Worm (Caenorhabditis elegans) whole organism, L4 larva: ENCODE data around the gene cpr-1.

Experiments
- F26F4.8 ChIP-seq: fragments of 200-800 bp; sonication (Bioruptor generic); conservative IDR thresholded peaks from 2 replicates; pipeline ENCODE4 v1.3.6; 2022; ENCODE audit warnings: missing genetic modification characterization, missing compliant biosample characterization
- T20F7.1 ChIP-seq: fragments of 200-800 bp; sonication (Bioruptor generic); optimal IDR thresholded peaks from 2 replicates; lab custom pipeline; 2018; ENCODE audit warnings: mild to moderate bottlenecking, missing genetic modification characterization, missing compliant biosample characterization
- Y48G9A.11 ChIP-seq: fragments of 200-800 bp; sonication (Bioruptor generic); IDR thresholded peaks from 2 replicates; pipeline ENCODE4 v1.3.6; 2022; ENCODE audit warnings: missing genetic modification reagents, missing genetic modification characterization, missing compliant biosample characterization
- Y75B8A.6 ChIP-seq: fragments of 200-800 bp; sonication (Bioruptor generic); IDR thresholded peaks from 2 replicates; pipeline ENCODE4 v1.3.6; 2022; ENCODE audit warnings: missing genetic modification reagents, missing genetic modification characterization, missing compliant biosample characterization
- ZK546.5 ChIP-seq, 2 experiments: sonication (generic microtip); optimal IDR thresholded peaks; 2 replicates each; lab custom pipeline; 2017; ENCODE audit warnings: missing biosample characterization in 2 of 2, missing genetic modification characterization in 2 of 2
- aly-2 ChIP-seq: sonication (generic microtip); optimal IDR thresholded peaks from 2 replicates; lab custom pipeline; 2018; ENCODE audit warnings: missing biosample characterization, missing genetic modification characterization
- ceh-20 ChIP-seq: fragments of 200-800 bp; sonication (Bioruptor generic); IDR thresholded peaks from 2 replicates; pipeline ENCODE4 v1.3.6; 2022; ENCODE audit warnings: missing genetic modification reagents, missing genetic modification characterization, missing compliant biosample characterization
- ceh-62 ChIP-seq: sonication (generic microtip); optimal IDR thresholded peaks from 2 replicates; lab custom pipeline; 2017; ENCODE audit warnings: missing biosample characterization, missing genetic modification characterization
- ceh-82 ChIP-seq: sonication (generic microtip); optimal IDR thresholded peaks from 2 replicates; lab custom pipeline; 2017; ENCODE audit warnings: missing biosample characterization, missing genetic modification characterization
- daf-16 ChIP-seq, 3 experiments: sonication (generic microtip); optimal IDR thresholded peaks; 2 replicates each; lab custom pipeline; 2016 to 2017; ENCODE audit warnings: missing genetic modification characterization in 3 of 3, missing genetic modification reagents in 3 of 3, mild to moderate bottlenecking in 2 of 3, missing compliant biosample characterization in 2 of 3, missing biosample characterization in 1 of 3, moderate library complexity in 1 of 3
- dmd-6 ChIP-seq: fragments of 200-800 bp; sonication (Bioruptor generic); IDR thresholded peaks from 2 replicates; pipeline ENCODE4 v1.3.6; 2022; ENCODE audit warnings: missing genetic modification reagents, missing genetic modification characterization, missing compliant biosample characterization
- duxl-1 ChIP-seq: sonication (generic microtip); optimal IDR thresholded peaks from 2 replicates; lab custom pipeline; 2016; ENCODE audit warnings: mild to moderate bottlenecking, missing genetic modification characterization, moderate library complexity, missing compliant biosample characterization; ENCODE audit not compliant: poor library complexity
- dve-1 ChIP-seq: sonication (generic microtip); optimal IDR thresholded peaks from 2 replicates; lab custom pipeline; 2017; ENCODE audit warnings: antibody characterized with exemption, mild to moderate bottlenecking, missing genetic modification characterization, missing compliant biosample characterization; ENCODE audit not compliant: insufficient read depth
- egl-43 ChIP-seq: fragments of 200-800 bp; sonication (Bioruptor generic); IDR thresholded peaks from 2 replicates; pipeline ENCODE4 v1.3.6; 2022; ENCODE audit warnings: missing genetic modification reagents, missing genetic modification characterization, missing compliant biosample characterization
- hlh-11 ChIP-seq: fragments of 200-800 bp; sonication (Bioruptor generic); optimal IDR thresholded peaks from 2 replicates; lab custom pipeline; 2018; ENCODE audit warnings: mild to moderate bottlenecking, missing genetic modification characterization, missing compliant biosample characterization
- hlh-30 ChIP-seq: sonication (generic microtip); optimal IDR thresholded peaks from 2 replicates; lab custom pipeline; 2017; ENCODE audit warnings: antibody characterized with exemption, mild to moderate bottlenecking, missing genetic modification characterization, missing compliant biosample characterization; ENCODE audit not compliant: insufficient read depth
- hmg-1.1 ChIP-seq: fragments of 200-800 bp; sonication (Bioruptor generic); IDR thresholded peaks from 2 replicates; pipeline ENCODE4 v1.3.6; 2022; ENCODE audit warnings: missing genetic modification reagents, missing genetic modification characterization, missing compliant biosample characterization
- lin-1 ChIP-seq: fragments of 200-800 bp; sonication (Bioruptor generic); IDR thresholded peaks from 2 replicates; pipeline ENCODE4 v1.3.6; 2022; ENCODE audit warnings: missing genetic modification reagents, missing genetic modification characterization, missing compliant biosample characterization
- lin-15B ChIP-seq: fragments of 150-350 bp; sonication (generic microtip); optimal IDR thresholded peaks from 3 replicates; lab custom pipeline; 2014; ENCODE audit warnings: missing biosample characterization, missing genetic modification characterization
- lin-38 ChIP-seq: fragments of 200-800 bp; sonication (Bioruptor generic); IDR thresholded peaks from 2 replicates; pipeline ENCODE4 v1.3.6; 2022; ENCODE audit warnings: missing genetic modification reagents, missing genetic modification characterization, missing compliant biosample characterization
- lin-39 ChIP-seq: fragments of 150-350 bp; optimal IDR thresholded peaks from 2 replicates; lab custom pipeline; 2014; ENCODE audit warnings: missing biosample characterization, missing genetic modification reagents, missing genetic modification characterization
- lsy-2 ChIP-seq, 2 experiments: fragments of 150-350 bp in 1 of 2; sonication (generic microtip) in 1 of 2; optimal IDR thresholded peaks; 2 replicates each; lab custom pipeline; 2014 to 2017; ENCODE audit warnings: missing biosample characterization in 2 of 2, missing genetic modification characterization in 2 of 2
- mdl-1 ChIP-seq, 2 experiments: fragments of 150-350 bp in 1 of 2; sonication (generic microtip) in 1 of 2; optimal IDR thresholded peaks; 2 replicates each; lab custom pipeline; 2014 to 2017; ENCODE audit warnings: missing biosample characterization in 2 of 2, missing genetic modification characterization in 2 of 2
- mdt-29 ChIP-seq: fragments of 200-800 bp; sonication (Bioruptor generic); IDR thresholded peaks from 2 replicates; pipeline ENCODE4 v1.3.6; 2022; ENCODE audit warnings: missing genetic modification reagents, missing genetic modification characterization, missing compliant biosample characterization
- mep-1 ChIP-seq: fragments of 150-350 bp; sonication (generic microtip); optimal IDR thresholded peaks from 3 replicates; lab custom pipeline; 2014; ENCODE audit warnings: missing biosample characterization, missing genetic modification characterization
- nhr-111 ChIP-seq: fragments of 200-800 bp; sonication (Bioruptor generic); optimal IDR thresholded peaks from 2 replicates; lab custom pipeline; 2018; ENCODE audit warnings: mild to moderate bottlenecking, missing genetic modification characterization, missing compliant biosample characterization
- nhr-28 ChIP-seq: fragments of 150-350 bp; optimal IDR thresholded peaks from 2 replicates; lab custom pipeline; 2014; ENCODE audit warnings: missing biosample characterization, missing genetic modification characterization
- nhr-48 ChIP-seq: sonication (generic microtip); optimal IDR thresholded peaks from 2 replicates; lab custom pipeline; 2016; ENCODE audit warnings: mild to moderate bottlenecking, missing genetic modification characterization, missing compliant biosample characterization
- nhr-6 ChIP-seq: fragments of 150-350 bp; optimal IDR thresholded peaks from 2 replicates; lab custom pipeline; 2014; ENCODE audit warnings: missing biosample characterization, missing genetic modification characterization
- nhr-76 ChIP-seq: fragments of 150-350 bp; optimal IDR thresholded peaks from 2 replicates; lab custom pipeline; 2014; ENCODE audit warnings: missing biosample characterization, missing genetic modification characterization
- nhr-77 ChIP-seq: fragments of 150-350 bp; optimal IDR thresholded peaks from 2 replicates; lab custom pipeline; 2014; ENCODE audit warnings: missing biosample characterization, missing genetic modification characterization
- pha-4 ChIP-seq, 2 experiments: fragments of 150-350 bp in 1 of 2; fragments of 200-800 bp in 1 of 2; sonication (Bioruptor generic) in 1 of 2; IDR thresholded peaks in 1 of 2; optimal IDR thresholded peaks in 1 of 2; 2 replicates each; pipeline versions ENCODE4 v1.3.6 to Lab custom; 2014 to 2022; ENCODE audit warnings: missing genetic modification characterization in 2 of 2, missing genetic modification reagents in 2 of 2, missing biosample characterization in 1 of 2, missing compliant biosample characterization in 1 of 2
- php-3 ChIP-seq: fragments of 200-800 bp; sonication (Bioruptor generic); IDR thresholded peaks from 2 replicates; pipeline ENCODE4 v1.3.6; 2022; ENCODE audit warnings: missing genetic modification reagents, missing genetic modification characterization, missing compliant biosample characterization
- pqm-1 ChIP-seq: sonication (generic microtip); optimal IDR thresholded peaks from 2 replicates; lab custom pipeline; 2017; ENCODE audit warnings: missing biosample characterization, missing genetic modification characterization
- skn-1 ChIP-seq: fragments of 150-350 bp; optimal IDR thresholded peaks from 2 replicates; lab custom pipeline; 2014; ENCODE audit warnings: missing biosample characterization, missing genetic modification characterization
- tag-97 ChIP-seq: fragments of 200-800 bp; sonication (Bioruptor generic); IDR thresholded peaks from 2 replicates; pipeline ENCODE4 v1.3.6; 2022; ENCODE audit warnings: missing genetic modification characterization, missing compliant biosample characterization
- tra-1 ChIP-seq: fragments of 200-800 bp; sonication (Bioruptor generic); IDR thresholded peaks from 2 replicates; pipeline ENCODE4 v1.3.6; 2022; ENCODE audit warnings: missing genetic modification reagents, missing genetic modification characterization, missing compliant biosample characterization
- unc-62 ChIP-seq, 3 experiments: fragments of 150-350 bp in 1 of 3; sonication (generic microtip); optimal IDR thresholded peaks in 2 of 3; peaks in 1 of 3; 1 replicate in 1 of 3; 2 replicates in 2 of 3; lab custom pipeline; 2014 to 2017; ENCODE audit warnings: missing biosample characterization in 3 of 3, missing genetic modification characterization in 3 of 3, missing genetic modification reagents in 3 of 3, missing genotype in 1 of 3
- vab-7 ChIP-seq: fragments of 200-800 bp; sonication (Bioruptor generic); IDR thresholded peaks from 2 replicates; pipeline ENCODE4 v1.3.6; 2022; ENCODE audit warnings: missing genetic modification reagents, missing genetic modification characterization, missing compliant biosample characterization
- zag-1 ChIP-seq: fragments of 150-350 bp; optimal IDR thresholded peaks from 2 replicates; lab custom pipeline; 2014; ENCODE audit warnings: missing biosample characterization, missing genetic modification characterization
- zfp-2 ChIP-seq: sonication (generic microtip); optimal IDR thresholded peaks from 2 replicates; lab custom pipeline; 2016; ENCODE audit warnings: mild to moderate bottlenecking, missing genetic modification characterization, missing compliant biosample characterization
- zip-11 ChIP-seq: fragments of 200-800 bp; sonication (Bioruptor generic); IDR thresholded peaks from 2 replicates; pipeline ENCODE4 v1.3.6; 2022; ENCODE audit warnings: missing genetic modification characterization, missing compliant biosample characterization
- zip-2 ChIP-seq: fragments of 150-350 bp; optimal IDR thresholded peaks from 2 replicates; lab custom pipeline; 2014; ENCODE audit warnings: missing biosample characterization, missing genetic modification characterization
- ztf-11 ChIP-seq: fragments of 150-350 bp; optimal IDR thresholded peaks from 2 replicates; lab custom pipeline; 2014; ENCODE audit warnings: missing biosample characterization, missing genetic modification characterization
- ztf-7 ChIP-seq: fragments of 150-350 bp; optimal IDR thresholded peaks from 2 replicates; lab custom pipeline; 2014; ENCODE audit warnings: missing biosample characterization, missing genetic modification characterization

The cpr-1 gene

DNA sequence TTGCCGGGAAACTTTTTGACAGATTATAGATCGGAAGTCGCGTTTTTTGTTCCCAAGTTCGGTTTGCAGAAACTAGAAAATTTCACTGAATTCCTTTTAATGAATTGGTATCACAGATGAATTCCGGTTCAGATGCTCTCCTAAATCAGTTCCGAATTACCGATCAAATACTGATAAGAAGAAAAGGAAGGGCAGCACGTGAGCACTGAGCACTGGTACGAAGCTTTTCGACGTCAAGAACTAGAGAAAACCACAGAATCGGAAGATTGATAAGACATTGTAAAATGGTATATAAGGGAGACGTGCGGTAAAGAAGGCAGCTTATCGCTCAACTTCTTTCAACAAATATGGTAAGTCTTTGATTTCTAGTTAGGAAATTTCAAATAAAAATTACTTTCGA lies at the start of gene cpr-1:
Gene cpr-1, plus strand, starts transcription at position 319 of the 400 bp plus-strand sequence.
- TF ChIP-seq unc-62 (GFP tag; optimal IDR thresholded peaks at IDR 0.05 in 1 of 2; lab: Kevin White, UChicago) (peak in 1 of 2 experiments; percentile 75), unc-62 (tag; optimal IDR thresholded peaks at IDR 0.05; lab: Kevin White, UChicago) (no peak), mep-1 (tag; lab: Kevin White, UChicago) (no peak), dmd-6 (GFP tag; lab: Robert Waterston, UW) (peak; percentile 92), aly-2 (tag; lab: Kevin White, UChicago) (no peak), vab-7 (no peak), ceh-82 (no peak), nhr-76 (tag; lab: Kevin White, UChicago) (no peak), pha-4 (GFP tag; IDR thresholded peaks at IDR 0.05; lab: Robert Waterston, UW) (no peak), pha-4 (tag; optimal IDR thresholded peaks at IDR 0.05; lab: Kevin White, UChicago) (no peak), hlh-30 (peak; percentile 12), nhr-111 (GFP tag; lab: Kevin White, UChicago) (no peak), lsy-2 (tag; optimal IDR thresholded peaks at IDR 0.05; lab: Kevin White, UChicago) (no peak), lin-15B (tag; lab: Kevin White, UChicago) (no peak), T20F7.1 (GFP tag; lab: Kevin White, UChicago) (peak; percentile 22), Y75B8A.6 (GFP tag; lab: Robert Waterston, UW) (no peak), egl-43 (GFP tag; lab: Robert Waterston, UW) (no peak), zag-1 (tag; lab: Kevin White, UChicago) (no peak), zfp-2 (tag; lab: Kevin White, UChicago) (no peak), nhr-77 (tag; lab: Kevin White, UChicago) (peak; percentile 25), dve-1 (tag; lab: Kevin White, UChicago) (peak; percentile 65), pqm-1 (peak; percentile 77), hlh-11 (peak; percentile 87), zip-2 (tag; lab: Kevin White, UChicago) (no peak), duxl-1 (no peak), skn-1 (tag; lab: Kevin White, UChicago) (no peak), php-3 (GFP tag; lab: Robert Waterston, UW) (no peak), mdl-1 (tag; optimal IDR thresholded peaks at IDR 0.05; lab: Kevin White, UChicago) (no peak), lin-38 (GFP tag; lab: Robert Waterston, UW) (no peak), lin-39 (tag; lab: Kevin White, UChicago) (no peak), ztf-11 (tag; lab: Kevin White, UChicago) (no peak), lin-1 (peak; percentile 80), nhr-48 (tag; lab: Kevin White, UChicago) (peak; percentile 69), daf-16 (GFP tag; optimal IDR thresholded peaks at IDR 0.05; lab: Kevin White, UChicago) (no peak), daf-16 (tag; optimal IDR thresholded peaks at IDR 0.05; lab: Kevin White, UChicago) (peak; percentile 42), mdt-29 (GFP tag; lab: Robert Waterston, UW) (no peak), nhr-6 (tag; lab: Kevin White, UChicago) (no peak), hmg-1.1 (GFP tag; lab: Robert Waterston, UW) (no peak), nhr-28 (peak; percentile 69), zip-11 (GFP tag; lab: Robert Waterston, UW) (no peak)
- TF ChIP-seq, all 104 proteins: peak for 12

DNA sequence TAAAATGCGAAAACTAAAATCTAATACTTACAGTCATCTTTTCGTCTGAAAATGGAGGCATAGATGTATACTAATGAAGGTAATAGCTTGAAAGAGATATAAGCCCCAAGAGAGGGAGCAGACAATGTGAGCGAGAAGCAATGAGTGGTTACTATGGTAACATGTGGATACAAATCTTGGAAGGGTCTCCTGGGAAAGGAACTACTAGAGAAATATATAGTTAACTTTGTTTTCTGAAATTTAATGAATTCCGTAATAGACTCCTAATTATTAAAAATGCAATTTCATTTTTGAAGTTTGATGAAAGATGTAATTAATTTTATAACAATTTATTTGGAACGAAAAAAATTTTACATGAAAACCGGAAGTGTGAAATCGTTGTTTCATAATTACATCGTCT lies 48.0 kb upstream of the cpr-1 start, which contains the start of gene osm-6:
Gene osm-6, minus strand, starts transcription at position 101 of the 400 bp plus-strand sequence.
- TF ChIP-seq lin-38 (GFP tag; lab: Robert Waterston, UW): no peak
- TF ChIP-seq ZK546.5 (tag; optimal IDR thresholded peaks at IDR 0.05; lab: Kevin White, UChicago): no peak
- TF ChIP-seq F26F4.8 (GFP tag; lab: Robert Waterston, UW): no peak
- TF ChIP-seq ceh-20: no peak
- TF ChIP-seq hmg-1.1 (GFP tag; lab: Robert Waterston, UW): no peak
- TF ChIP-seq unc-62 (GFP tag; optimal IDR thresholded peaks at IDR 0.05 in 1 of 2; lab: Kevin White, UChicago): no peak
- no peak for TF ChIP-seq unc-62 (tag; optimal IDR thresholded peaks at IDR 0.05; lab: Kevin White, UChicago)
- TF ChIP-seq nhr-48 (tag; lab: Kevin White, UChicago): no peak
- no peak for TF ChIP-seq ceh-62
- TF ChIP-seq Y48G9A.11: no peak
- TF ChIP-seq tag-97 (GFP tag; lab: Robert Waterston, UW): no peak
- no peak for TF ChIP-seq tra-1 (GFP tag; lab: Robert Waterston, UW)
- no peak for TF ChIP-seq ztf-7 (tag; lab: Kevin White, UChicago)
